Fruit fly (Drosophila melanogaster) whole organism, embryonic: ENCODE data around the gene Uggt.

ENCODE experiments used
- Bgb ChIP-seq: fragments of 200-800 bp; sonication (Bioruptor generic); IDR thresholded peaks from 2 replicates; pipeline ENCODE4 v1.3.6; 2022; ENCODE audit warnings: missing biosample characterization, missing genetic modification characterization; ENCODE audit not compliant: partially characterized antibody
- C15 ChIP-seq: fragments of 200-800 bp; sonication (Bioruptor generic); IDR thresholded peaks from 3 replicates; pipeline ENCODE4 v1.3.6; 2022; ENCODE audit warnings: missing biosample characterization, missing genetic modification characterization
- CG10267 ChIP-seq: fragments of 200-800 bp; sonication (Bioruptor generic); optimal IDR thresholded peaks from 2 replicates; lab custom pipeline; 2018; ENCODE audit warnings: missing biosample characterization, mild to moderate bottlenecking, missing genetic modification characterization, moderate library complexity
- CG11085 ChIP-seq: fragments of 200-800 bp; sonication (Bioruptor generic); IDR thresholded peaks from 2 replicates; pipeline ENCODE4 v1.3.6; 2022; ENCODE audit warnings: missing biosample characterization, missing genetic modification characterization
- CG11247 ChIP-seq: fragments of 200-800 bp; sonication (Bioruptor generic); IDR thresholded peaks from 2 replicates; pipeline ENCODE4 v1.3.6; 2022; ENCODE audit warnings: missing biosample characterization, missing genetic modification characterization
- CG11560 ChIP-seq: fragments of 200-800 bp; sonication (Bioruptor generic); IDR thresholded peaks from 3 replicates; pipeline ENCODE4 v1.3.6; 2022; ENCODE audit warnings: missing biosample characterization, missing genetic modification characterization
- CG12219 ChIP-seq: fragments of 200-800 bp; sonication (Bioruptor generic); optimal IDR thresholded peaks from 3 replicates; lab custom pipeline; 2018; ENCODE audit warnings: missing biosample characterization, mild to moderate bottlenecking, missing genetic modification characterization
- CG12769 ChIP-seq: fragments of 200-800 bp; sonication (Bioruptor generic); optimal IDR thresholded peaks from 2 replicates; lab custom pipeline; 2019; ENCODE audit warnings: missing biosample characterization, mild to moderate bottlenecking, missing genetic modification characterization, moderate library complexity
- CG16813 ChIP-seq: fragments of 200-800 bp; sonication (Bioruptor generic); IDR thresholded peaks from 3 replicates; pipeline ENCODE4 v1.3.6; 2022; ENCODE audit warnings: missing biosample characterization, missing genetic modification characterization; ENCODE audit not compliant: partially characterized antibody
- CG17328 ChIP-seq: fragments of 200-800 bp; sonication (Bioruptor generic); IDR thresholded peaks from 2 replicates; pipeline ENCODE4 v1.3.6; 2022; ENCODE audit warnings: missing biosample characterization, missing genetic modification characterization
- CG17385 ChIP-seq: fragments of 200-800 bp; sonication (Bioruptor generic); optimal IDR thresholded peaks from 3 replicates; lab custom pipeline; 2018; ENCODE audit warnings: missing biosample characterization, mild to moderate bottlenecking, missing genetic modification characterization
- CG17612 ChIP-seq: fragments of 200-800 bp; sonication (Bioruptor generic); IDR thresholded peaks from 2 replicates; pipeline ENCODE4 v1.3.6; 2022; ENCODE audit warnings: missing biosample characterization, missing genetic modification characterization
- CG1792 ChIP-seq: fragments of 200-800 bp; sonication (Bioruptor generic); optimal IDR thresholded peaks from 2 replicates; lab custom pipeline; 2016; ENCODE audit warnings: missing biosample characterization, missing genetic modification characterization
- CG18011 ChIP-seq: fragments of 200-800 bp; sonication (Bioruptor generic); optimal IDR thresholded peaks from 2 replicates; lab custom pipeline; 2017; ENCODE audit warnings: missing biosample characterization, missing genetic modification characterization, mild to moderate bottlenecking, moderate library complexity, missing genotype
- CG34224 ChIP-seq: fragments of 200-800 bp; sonication (Bioruptor generic); IDR thresholded peaks from 3 replicates; pipeline ENCODE4 v1.3.6; 2022; ENCODE audit warnings: missing biosample characterization, missing genetic modification characterization; ENCODE audit not compliant: partially characterized antibody
- CG7963 ChIP-seq: fragments of 200-800 bp; sonication (Bioruptor generic); IDR thresholded peaks from 3 replicates; pipeline ENCODE4 v1.3.6; 2022; ENCODE audit warnings: missing biosample characterization, missing genetic modification characterization; ENCODE audit not compliant: partially characterized antibody
- CG8089 ChIP-seq: fragments of 200-800 bp; sonication (Bioruptor generic); optimal IDR thresholded peaks from 3 replicates; lab custom pipeline; 2016; ENCODE audit warnings: missing biosample characterization, missing genetic modification characterization
- CG8290 ChIP-seq, 3 experiments: fragments of 200-800 bp; sonication (Bioruptor generic); optimal IDR thresholded peaks; 2 replicates each; lab custom pipeline; 2016 to 2019; ENCODE audit warnings: missing biosample characterization in 3 of 3, missing genetic modification characterization in 3 of 3, mild to moderate bottlenecking in 2 of 3, moderate library complexity in 1 of 3
- CTCF ChIP-seq: fragments of 200-800 bp; sonication (Bioruptor generic); optimal IDR thresholded peaks from 2 replicates; lab custom pipeline; 2017; ENCODE audit warnings: missing biosample characterization, mild to moderate bottlenecking, missing genetic modification characterization, moderate library complexity
- Deaf1 ChIP-seq: fragments of 200-800 bp; optimal IDR thresholded peaks from 3 replicates; lab custom pipeline; 2019; ENCODE audit warnings: missing biosample characterization, mild to moderate bottlenecking, missing genetic modification characterization, moderate library complexity
- E2f2 ChIP-seq: fragments of 200-800 bp; sonication (Bioruptor generic); IDR thresholded peaks from 2 replicates; pipeline ENCODE4 v1.3.6; 2022; ENCODE audit warnings: missing biosample characterization, missing genetic modification characterization
- Fer1 ChIP-seq: fragments of 200-800 bp; sonication (Bioruptor generic); optimal IDR thresholded peaks from 2 replicates; lab custom pipeline; 2017; ENCODE audit warnings: missing biosample characterization, mild to moderate bottlenecking, missing genetic modification characterization
- Fer3 ChIP-seq: fragments of 200-800 bp; sonication (Bioruptor generic); optimal IDR thresholded peaks from 2 replicates; lab custom pipeline; 2018; ENCODE audit warnings: missing biosample characterization, mild to moderate bottlenecking, missing genetic modification characterization, moderate library complexity
- GATAe ChIP-seq: fragments of 200-800 bp; sonication (Bioruptor generic); conservative IDR thresholded peaks from 2 replicates; pipeline ENCODE4 v1.3.6; 2022; ENCODE audit warnings: missing biosample characterization, missing genetic modification characterization
- Hsf ChIP-seq: fragments of 200-800 bp; sonication (Bioruptor generic); optimal IDR thresholded peaks from 3 replicates; lab custom pipeline; 2016; ENCODE audit warnings: missing biosample characterization, missing genetic modification characterization
- Meics ChIP-seq: fragments of 200-800 bp; sonication (Bioruptor generic); optimal IDR thresholded peaks from 2 replicates; lab custom pipeline; 2017; ENCODE audit warnings: missing biosample characterization, mild to moderate bottlenecking, missing genetic modification characterization
- Pdp1 ChIP-seq, 2 experiments: fragments of 200-800 bp; sonication (Bioruptor generic); optimal IDR thresholded peaks; 3 replicates each; lab custom pipeline; 2016; ENCODE audit warnings: missing biosample characterization in 2 of 2, missing genetic modification characterization in 2 of 2, mild to moderate bottlenecking in 1 of 2, moderate library complexity in 1 of 2
- Poxn ChIP-seq: fragments of 200-800 bp; sonication (Bioruptor generic); IDR thresholded peaks from 2 replicates; pipeline ENCODE4 v1.3.6; 2022; ENCODE audit warnings: missing biosample characterization, missing genetic modification characterization
- Ssrp ChIP-seq: fragments of 200-800 bp; sonication (Bioruptor generic); optimal IDR thresholded peaks from 2 replicates; lab custom pipeline; 2018; ENCODE audit warnings: missing biosample characterization, mild to moderate bottlenecking, missing genetic modification characterization, moderate library complexity
- Vsx1 ChIP-seq: fragments of 200-800 bp; sonication (Bioruptor generic); optimal IDR thresholded peaks from 2 replicates; lab custom pipeline; 2017; ENCODE audit warnings: missing biosample characterization, mild to moderate bottlenecking, missing genetic modification characterization, missing genetic modification reagents
- cad ChIP-seq: fragments of >200 bp; optimal IDR thresholded peaks from 2 replicates; lab custom pipeline; 2017; ENCODE audit warnings: missing biosample characterization, missing genetic modification characterization
- cg ChIP-seq: fragments of 200-800 bp; sonication (Bioruptor generic); optimal IDR thresholded peaks from 3 replicates; lab custom pipeline; 2019; ENCODE audit warnings: missing biosample characterization, mild to moderate bottlenecking, missing genetic modification characterization, moderate library complexity
- en ChIP-seq: fragments of 200-800 bp; sonication (Bioruptor generic); optimal IDR thresholded peaks from 2 replicates; lab custom pipeline; 2016; ENCODE audit warnings: missing biosample characterization, missing genetic modification characterization
- kni ChIP-seq: fragments of 200-800 bp; sonication (Bioruptor generic); optimal IDR thresholded peaks from 3 replicates; lab custom pipeline; 2017; ENCODE audit warnings: mild to moderate bottlenecking, missing biosample characterization, missing genetic modification reagents, missing genetic modification characterization
- nau ChIP-seq: fragments of 200-800 bp; sonication (Bioruptor generic); optimal IDR thresholded peaks from 3 replicates; lab custom pipeline; 2017; ENCODE audit warnings: missing biosample characterization, mild to moderate bottlenecking, missing genetic modification characterization, missing genetic modification reagents
- nerfin-2 ChIP-seq: fragments of 200-800 bp; sonication (Bioruptor generic); IDR thresholded peaks from 2 replicates; pipeline ENCODE4 v1.3.6; 2022; ENCODE audit warnings: missing biosample characterization, missing genetic modification characterization; ENCODE audit not compliant: partially characterized antibody
- nom ChIP-seq: fragments of 200-800 bp; sonication (Bioruptor generic); optimal IDR thresholded peaks from 2 replicates; lab custom pipeline; 2017; ENCODE audit warnings: missing biosample characterization, missing genetic modification characterization, mild to moderate bottlenecking, moderate library complexity, missing genetic modification reagents
- odd ChIP-seq: fragments of 200-800 bp; sonication (Bioruptor generic); optimal IDR thresholded peaks from 2 replicates; lab custom pipeline; 2017; ENCODE audit warnings: missing biosample characterization, mild to moderate bottlenecking, missing genetic modification characterization
- pnt ChIP-seq: fragments of 200-800 bp; sonication (Bioruptor generic); optimal IDR thresholded peaks from 3 replicates; lab custom pipeline; 2016; ENCODE audit warnings: missing biosample characterization, missing genetic modification characterization
- prd ChIP-seq, 3 experiments: fragments of >200 bp in 2 of 3; fragments of 200-800 bp in 1 of 3; sonication (Bioruptor generic) in 1 of 3; optimal IDR thresholded peaks in 2 of 3; IDR thresholded peaks in 1 of 3; 2 replicates in 2 of 3; 3 replicates in 1 of 3; pipeline versions ENCODE4 v1.3.6 to Lab custom; 2017 to 2022; ENCODE audit warnings: missing biosample characterization in 1 of 3, missing genetic modification characterization in 1 of 3
- psq ChIP-seq: fragments of 200-800 bp; sonication (Bioruptor generic); optimal IDR thresholded peaks from 2 replicates; lab custom pipeline; 2017; ENCODE audit warnings: missing biosample characterization, missing genetic modification characterization
- sens ChIP-seq: fragments of 200-800 bp; sonication (Bioruptor generic); peaks from one replicate; lab custom pipeline; 2016; ENCODE audit warnings: missing biosample characterization, missing genetic modification characterization
- unpg ChIP-seq: fragments of 200-800 bp; sonication (Bioruptor generic); optimal IDR thresholded peaks from 3 replicates; lab custom pipeline; 2018; ENCODE audit warnings: missing biosample characterization, mild to moderate bottlenecking, missing genetic modification characterization, moderate library complexity
- zen ChIP-seq: fragments of 200-800 bp; sonication (Bioruptor generic); optimal IDR thresholded peaks from 3 replicates; lab custom pipeline; 2018; ENCODE audit warnings: missing biosample characterization, mild to moderate bottlenecking, missing genetic modification characterization, moderate library complexity
- zfh1 ChIP-seq: fragments of 200-800 bp; sonication (Bioruptor generic); IDR thresholded peaks from 3 replicates; pipeline ENCODE4 v1.3.6; 2022; ENCODE audit warnings: missing biosample characterization, missing genetic modification characterization

Uggt gene

DNA sequence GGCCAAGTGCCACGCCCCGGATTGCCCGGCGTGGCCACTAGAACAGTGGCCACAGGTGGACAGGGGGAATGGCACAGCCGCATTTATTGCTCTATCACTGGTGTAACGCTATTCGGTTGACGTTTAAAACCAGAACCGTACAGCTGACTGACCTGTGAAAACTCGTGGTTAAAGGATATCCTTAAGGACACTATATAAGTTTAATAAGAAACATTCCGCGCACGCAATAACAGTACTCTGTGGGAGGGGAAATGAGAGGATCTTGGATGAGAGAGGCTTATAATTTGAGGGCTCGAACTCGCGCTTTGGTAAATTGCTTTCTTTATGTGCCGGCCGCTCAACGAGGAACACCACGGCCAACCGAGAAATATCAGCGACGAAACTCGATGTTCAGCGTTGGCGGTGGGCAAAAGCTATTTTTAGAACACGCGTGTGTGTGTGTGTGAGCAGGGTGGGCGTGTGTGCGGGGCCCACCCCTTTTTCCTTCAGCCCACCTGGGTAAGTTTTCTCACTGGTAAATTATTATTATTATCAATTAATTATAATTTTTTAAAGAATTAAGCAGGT lies 23.8 kb downstream of the Uggt start (continued):
- TF ChIP-seq CG34224 (0 out of 3 replicates have a peak, but pooled peaks have one; percentile 16), CG8290 (GFP tag; optimal IDR thresholded peaks at IDR 0.05; lab: Kevin White, UChicago) (no peak), CG8290 (tag; optimal IDR thresholded peaks at IDR 0.05; lab: Kevin White, UChicago) (peak in 1 of 2 experiments; percentile 34), CG12769 (tag; lab: Kevin White, UChicago) (peak; percentile 40), Bgb (GFP tag; lab: Robert Waterston, UW) (peak; percentile 47; the same call in 1 of the 2 replicates), Hsf (GFP tag; lab: Kevin White, UChicago) (no peak), nerfin-2 (GFP tag; lab: Robert Waterston, UW) (peak; percentile 52; the same call in 1 of the 2 replicates), prd (optimal IDR thresholded peaks at IDR 0.05; lab: Kevin White, UChicago) (no peak), prd (GFP tag; IDR thresholded peaks at IDR 0.05; lab: Robert Waterston, UW) (no peak), Deaf1 (tag; lab: Kevin White, UChicago) (peak; percentile 25), E2f2 (GFP tag; lab: Robert Waterston, UW) (0 out of 2 replicates have a peak, but pooled peaks have one; percentile 8), zfh1 (GFP tag; lab: Robert Waterston, UW) (no peak), CG11085 (GFP tag; lab: Robert Waterston, UW) (0 out of 2 replicates have a peak, but pooled peaks have one; percentile 7), C15 (GFP tag; lab: Robert Waterston, UW) (no peak), cad (GFP tag; lab: Kevin White, UChicago) (peak; percentile 26)

DNA sequence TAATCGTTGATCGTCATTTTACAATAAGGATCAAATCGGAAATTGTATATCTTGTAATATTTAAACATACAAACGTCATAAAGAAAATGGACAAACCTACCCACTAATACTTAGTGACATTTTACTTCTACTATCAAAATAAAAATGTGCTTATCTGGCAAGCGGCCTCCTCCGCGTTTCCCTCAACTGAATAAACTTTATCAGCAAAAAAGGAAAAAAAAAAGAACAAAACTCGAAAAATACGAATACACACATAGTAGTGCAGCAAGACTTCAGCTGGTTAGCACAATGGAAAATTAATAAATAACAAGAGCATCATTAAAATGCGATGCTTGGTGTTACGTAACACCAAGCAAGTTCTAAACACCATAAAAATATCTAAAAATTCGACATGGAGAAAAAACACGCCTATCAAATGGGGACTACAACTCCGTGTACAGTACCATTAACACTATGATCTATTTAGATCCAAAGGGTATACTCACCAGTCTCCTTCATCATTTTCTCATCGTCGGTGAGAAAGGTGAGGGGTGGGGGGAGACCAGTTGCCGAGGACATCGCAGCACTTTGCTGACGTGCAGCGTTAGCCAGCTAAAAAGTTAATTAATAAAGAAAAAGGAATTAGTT lies 25.0 kb downstream of the Uggt start:
- TF ChIP-seq sens (GFP tag; lab: Kevin White, UChicago) (peak; percentile 12), cg (peak; percentile 5), GATAe (GFP tag; lab: Robert Waterston, UW) (peak; percentile 44; the same call in 1 of the 2 replicates), kni (GFP tag; lab: Kevin White, UChicago) (peak; percentile 32), CG7963 (GFP tag; lab: Robert Waterston, UW) (no peak), nom (GFP tag; lab: Kevin White, UChicago) (peak; percentile 12), Vsx1 (GFP tag; lab: Kevin White, UChicago) (no peak), Pdp1 (GFP tag; optimal IDR thresholded peaks at IDR 0.05; lab: Kevin White, UChicago) (peak in 1 of 2 experiments; percentile 97), CG17612 (GFP tag; lab: Robert Waterston, UW) (0 out of 2 replicates have a peak, but pooled peaks have one; percentile 11), unpg (GFP tag; lab: Kevin White, UChicago) (no peak)

DNA sequence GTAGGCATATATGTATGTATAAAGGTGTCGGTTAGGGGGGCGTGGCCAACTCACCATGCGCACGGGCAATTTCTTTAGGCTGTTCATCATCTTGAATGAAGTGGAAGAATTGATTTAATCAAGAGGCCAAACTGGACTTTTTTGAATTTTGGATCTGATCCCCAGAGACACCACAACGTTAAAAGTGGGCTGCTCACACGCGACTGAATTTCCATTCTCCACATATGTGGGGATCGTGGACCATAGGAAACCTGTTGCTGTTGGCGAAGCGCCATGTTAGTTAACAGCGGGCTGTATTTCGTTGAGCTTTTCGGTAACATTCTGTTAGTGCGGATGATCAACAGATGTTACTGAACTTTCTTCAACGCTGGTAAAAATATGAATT lies 25.5 kb downstream of the Uggt start, which contains the start of gene CG3902:
CG3902 (minus strand) TSS at position 208 of the 385 bp plus-strand sequence.
- TF ChIP-seq CG17328 (GFP tag; lab: Robert Waterston, UW) (no peak), CG11560 (tag; lab: Robert Waterston, UW) (no peak), Fer1 (GFP tag; lab: Kevin White, UChicago) (peak; percentile 61), CG10267 (tag; lab: Kevin White, UChicago) (no peak), psq (no peak), pnt (GFP tag; lab: Kevin White, UChicago) (no peak), CG8089 (no peak), Ssrp (no peak), CG18011 (GFP tag; lab: Kevin White, UChicago) (peak; percentile 19), CG17385 (GFP tag; lab: Kevin White, UChicago) (peak; percentile 28), en (GFP tag; lab: Kevin White, UChicago) (no peak), CG11247 (0 out of 2 replicates have a peak, but pooled peaks have one; percentile 28), CG16813 (GFP tag; lab: Robert Waterston, UW) (no peak), zen (tag; lab: Kevin White, UChicago) (no peak), prd (optimal IDR thresholded peaks at IDR 0.05; lab: Kevin White, UChicago) (no peak), prd (GFP tag; IDR thresholded peaks at IDR 0.05; lab: Robert Waterston, UW) (no peak), nau (GFP tag; lab: Kevin White, UChicago) (no peak), Poxn (GFP tag; lab: Robert Waterston, UW) (no peak), Meics (GFP tag; lab: Kevin White, UChicago) (peak; percentile 46), CG1792 (no peak), odd (GFP tag; lab: Kevin White, UChicago) (peak; percentile 43), Fer3 (tag; lab: Kevin White, UChicago) (peak; percentile 20), CTCF (peak; percentile 48), CG12219 (GFP tag; lab: Kevin White, UChicago) (peak; percentile 1)
